Fruit fly (Drosophila melanogaster) Kc167 (cell line): ENCODE measurements around the gene CG32176.

ENCODE experiments used
- Sin3A ChIP-seq: fragments of >200 bp; optimal IDR thresholded peaks from 2 replicates; lab custom pipeline; 2018; ENCODE audit warnings: missing external identifiers
- h ChIP-seq: fragments of >200 bp; optimal IDR thresholded peaks from 3 replicates; lab custom pipeline; 2018; ENCODE audit warnings: missing external identifiers
- ttk ChIP-seq: sonication (Bioruptor generic); optimal IDR thresholded peaks from 2 replicates; lab custom pipeline; 2017; ENCODE audit warnings: missing external identifiers

- no peak for TF ChIP-seq h (lab: Kevin White, UChicago)
- no peak for TF ChIP-seq ttk
- no peak for TF ChIP-seq Sin3A (lab: Kevin White, UChicago)
These were observed 42.3 kb downstream of the CG32176 start, which contains the start of gene CG34250 for dm6 chr3L:17475979-17476393.
